Worm (Caenorhabditis elegans) whole organism, L4 larva: ENCODE results near the gene prx-5.
A peak's percentile ranks its signal among the peaks of the same experiment; 100 is the strongest.

Experiments
- F26F4.8 ChIP-seq: fragments of 200-800 bp; sonication (Bioruptor generic); conservative IDR thresholded peaks from 2 replicates; pipeline ENCODE4 v1.3.6; 2022; ENCODE audit warnings: missing genetic modification characterization, missing compliant biosample characterization
- F44E2.7 ChIP-seq: fragments of 200-800 bp; sonication (Bioruptor generic); IDR thresholded peaks from 2 replicates; pipeline ENCODE4 v2.1.2; 2022; ENCODE audit warnings: missing genetic modification characterization, missing compliant biosample characterization
- F49E8.2 ChIP-seq: sonication (generic microtip); optimal IDR thresholded peaks from 2 replicates; lab custom pipeline; 2016; ENCODE audit warnings: missing compliant biosample characterization, mild to moderate bottlenecking, missing genetic modification characterization, borderline replicate concordance
- R02D3.7 ChIP-seq: fragments of 150-350 bp; sonication (generic microtip); optimal IDR thresholded peaks from 3 replicates; lab custom pipeline; 2014; ENCODE audit warnings: missing biosample characterization, missing genetic modification characterization
- T26A8.4 ChIP-seq: fragments of 200-800 bp; sonication (Bioruptor generic); IDR thresholded peaks from 2 replicates; pipeline ENCODE4 v1.3.6; 2022; ENCODE audit warnings: missing genetic modification characterization, missing compliant biosample characterization
- Y48G9A.11 ChIP-seq: fragments of 200-800 bp; sonication (Bioruptor generic); IDR thresholded peaks from 2 replicates; pipeline ENCODE4 v1.3.6; 2022; ENCODE audit warnings: missing genetic modification reagents, missing genetic modification characterization, missing compliant biosample characterization
- Y5F2A.4 ChIP-seq: fragments of 200-800 bp; sonication (Bioruptor generic); optimal IDR thresholded peaks from 2 replicates; lab custom pipeline; 2018; ENCODE audit warnings: mild to moderate bottlenecking, missing genetic modification characterization, missing compliant biosample characterization
- aha-1 ChIP-seq: fragments of 150-350 bp; peaks from one replicate; lab custom pipeline; 2014; ENCODE audit warnings: missing biosample characterization, missing genetic modification characterization
- aly-2 ChIP-seq: sonication (generic microtip); optimal IDR thresholded peaks from 2 replicates; lab custom pipeline; 2018; ENCODE audit warnings: missing biosample characterization, missing genetic modification characterization
- attf-4 ChIP-seq: sonication (generic microtip); optimal IDR thresholded peaks from 3 replicates; lab custom pipeline; 2017; ENCODE audit warnings: missing biosample characterization, missing genetic modification characterization
- ceh-28 ChIP-seq: fragments of 150-350 bp; optimal IDR thresholded peaks from 2 replicates; lab custom pipeline; 2014; ENCODE audit warnings: missing biosample characterization, missing genetic modification reagents, missing genetic modification characterization
- ceh-62 ChIP-seq: sonication (generic microtip); optimal IDR thresholded peaks from 2 replicates; lab custom pipeline; 2017; ENCODE audit warnings: missing biosample characterization, missing genetic modification characterization
- ctbp-1 ChIP-seq: fragments of 200-800 bp; sonication (Bioruptor generic); IDR thresholded peaks from 2 replicates; pipeline ENCODE4 v1.3.6; 2022; ENCODE audit warnings: missing genetic modification reagents, missing genetic modification characterization, missing compliant biosample characterization
- dmd-8 ChIP-seq: fragments of 200-800 bp; sonication (Bioruptor generic); IDR thresholded peaks from 2 replicates; pipeline ENCODE4 v1.3.6; 2022; ENCODE audit warnings: missing genetic modification characterization, missing compliant biosample characterization
- dpl-1 ChIP-seq: fragments of 150-350 bp; optimal IDR thresholded peaks from 2 replicates; lab custom pipeline; 2014; ENCODE audit warnings: missing biosample characterization, missing genetic modification reagents, missing genetic modification characterization
- duxl-1 ChIP-seq: sonication (generic microtip); optimal IDR thresholded peaks from 2 replicates; lab custom pipeline; 2016; ENCODE audit warnings: mild to moderate bottlenecking, missing genetic modification characterization, moderate library complexity, missing compliant biosample characterization; ENCODE audit not compliant: poor library complexity
- egl-27 ChIP-seq: sonication (generic microtip); optimal IDR thresholded peaks from 3 replicates; lab custom pipeline; 2017; ENCODE audit warnings: missing biosample characterization, missing genetic modification reagents, missing genetic modification characterization
- egl-43 ChIP-seq: fragments of 200-800 bp; sonication (Bioruptor generic); IDR thresholded peaks from 2 replicates; pipeline ENCODE4 v1.3.6; 2022; ENCODE audit warnings: missing genetic modification reagents, missing genetic modification characterization, missing compliant biosample characterization
- fkh-10 ChIP-seq: fragments of 150-350 bp; optimal IDR thresholded peaks from 2 replicates; lab custom pipeline; 2014; ENCODE audit warnings: missing biosample characterization, missing genetic modification reagents, missing genetic modification characterization
- hlh-11 ChIP-seq: fragments of 200-800 bp; sonication (Bioruptor generic); optimal IDR thresholded peaks from 2 replicates; lab custom pipeline; 2018; ENCODE audit warnings: mild to moderate bottlenecking, missing genetic modification characterization, missing compliant biosample characterization
- hlh-30 ChIP-seq: sonication (generic microtip); optimal IDR thresholded peaks from 2 replicates; lab custom pipeline; 2017; ENCODE audit warnings: antibody characterized with exemption, mild to moderate bottlenecking, missing genetic modification characterization, missing compliant biosample characterization; ENCODE audit not compliant: insufficient read depth
- jun-1 ChIP-seq: fragments of 150-350 bp; optimal IDR thresholded peaks from 2 replicates; lab custom pipeline; 2014; ENCODE audit warnings: missing biosample characterization, missing genetic modification reagents, missing genetic modification characterization
- lim-7 ChIP-seq: fragments of 200-800 bp; sonication (Bioruptor generic); IDR thresholded peaks from 2 replicates; pipeline ENCODE4 v1.3.6; 2022; ENCODE audit warnings: missing genetic modification characterization, missing compliant biosample characterization
- lin-1 ChIP-seq: fragments of 200-800 bp; sonication (Bioruptor generic); IDR thresholded peaks from 2 replicates; pipeline ENCODE4 v1.3.6; 2022; ENCODE audit warnings: missing genetic modification reagents, missing genetic modification characterization, missing compliant biosample characterization
- lin-13 ChIP-seq: fragments of 150-350 bp; optimal IDR thresholded peaks from 2 replicates; lab custom pipeline; 2014; ENCODE audit warnings: missing biosample characterization, missing genetic modification reagents, missing genetic modification characterization
- lin-15B ChIP-seq: fragments of 150-350 bp; sonication (generic microtip); optimal IDR thresholded peaks from 3 replicates; lab custom pipeline; 2014; ENCODE audit warnings: missing biosample characterization, missing genetic modification characterization
- lin-38 ChIP-seq: fragments of 200-800 bp; sonication (Bioruptor generic); IDR thresholded peaks from 2 replicates; pipeline ENCODE4 v1.3.6; 2022; ENCODE audit warnings: missing genetic modification reagents, missing genetic modification characterization, missing compliant biosample characterization
- lin-39 ChIP-seq: fragments of 150-350 bp; optimal IDR thresholded peaks from 2 replicates; lab custom pipeline; 2014; ENCODE audit warnings: missing biosample characterization, missing genetic modification reagents, missing genetic modification characterization
- lir-3 ChIP-seq: sonication (generic microtip); optimal IDR thresholded peaks from 2 replicates; lab custom pipeline; 2016; ENCODE audit warnings: mild to moderate bottlenecking, missing genetic modification characterization, missing compliant biosample characterization
- madf-9 ChIP-seq: fragments of 200-800 bp; sonication (Bioruptor generic); conservative IDR thresholded peaks from 2 replicates; pipeline ENCODE4 v1.3.6; 2022; ENCODE audit warnings: missing genetic modification reagents, missing genetic modification characterization, missing compliant biosample characterization
- mdl-1 ChIP-seq, 2 experiments: fragments of 150-350 bp in 1 of 2; sonication (generic microtip) in 1 of 2; optimal IDR thresholded peaks; 2 replicates each; lab custom pipeline; 2014 to 2017; ENCODE audit warnings: missing biosample characterization in 2 of 2, missing genetic modification characterization in 2 of 2
- mdt-29 ChIP-seq: fragments of 200-800 bp; sonication (Bioruptor generic); IDR thresholded peaks from 2 replicates; pipeline ENCODE4 v1.3.6; 2022; ENCODE audit warnings: missing genetic modification reagents, missing genetic modification characterization, missing compliant biosample characterization
- mep-1 ChIP-seq: fragments of 150-350 bp; sonication (generic microtip); optimal IDR thresholded peaks from 3 replicates; lab custom pipeline; 2014; ENCODE audit warnings: missing biosample characterization, missing genetic modification characterization
- mes-2 ChIP-seq: sonication (generic microtip); optimal IDR thresholded peaks from 2 replicates; lab custom pipeline; 2016; ENCODE audit warnings: missing genotype, mild to moderate bottlenecking, missing genetic modification characterization, missing compliant biosample characterization; ENCODE audit not compliant: poor library complexity, severe bottlenecking
- mxl-3 ChIP-seq: fragments of 200-800 bp; sonication (Bioruptor generic); optimal IDR thresholded peaks from 2 replicates; lab custom pipeline; 2018; ENCODE audit warnings: mild to moderate bottlenecking, missing genetic modification characterization, missing compliant biosample characterization
- nhr-10 ChIP-seq: fragments of 150-350 bp; optimal IDR thresholded peaks from 2 replicates; lab custom pipeline; 2014; ENCODE audit warnings: missing biosample characterization, missing genetic modification characterization
- nhr-102 ChIP-seq: sonication (generic microtip); optimal IDR thresholded peaks from 2 replicates; lab custom pipeline; 2016; ENCODE audit warnings: mild to moderate bottlenecking, missing genetic modification characterization, moderate library complexity, missing compliant biosample characterization
- nhr-11 ChIP-seq: fragments of 150-350 bp; optimal IDR thresholded peaks from 2 replicates; lab custom pipeline; 2014; ENCODE audit warnings: missing biosample characterization, missing genetic modification characterization
- nhr-41 ChIP-seq: fragments of 200-800 bp; sonication (Bioruptor generic); IDR thresholded peaks from 2 replicates; pipeline ENCODE4 v1.3.6; 2022; ENCODE audit warnings: missing genetic modification reagents, missing genetic modification characterization, missing compliant biosample characterization
- nhr-42 ChIP-seq: fragments of 200-800 bp; sonication (Bioruptor generic); IDR thresholded peaks from 2 replicates; pipeline ENCODE4 v1.3.6; 2022; ENCODE audit warnings: missing genetic modification characterization, missing compliant biosample characterization
- nhr-76 ChIP-seq: fragments of 150-350 bp; optimal IDR thresholded peaks from 2 replicates; lab custom pipeline; 2014; ENCODE audit warnings: missing biosample characterization, missing genetic modification characterization
- pha-4 ChIP-seq, 2 experiments: fragments of 150-350 bp in 1 of 2; fragments of 200-800 bp in 1 of 2; sonication (Bioruptor generic) in 1 of 2; IDR thresholded peaks in 1 of 2; optimal IDR thresholded peaks in 1 of 2; 2 replicates each; pipeline versions ENCODE4 v1.3.6 to Lab custom; 2014 to 2022; ENCODE audit warnings: missing genetic modification characterization in 2 of 2, missing genetic modification reagents in 2 of 2, missing biosample characterization in 1 of 2, missing compliant biosample characterization in 1 of 2
- php-3 ChIP-seq: fragments of 200-800 bp; sonication (Bioruptor generic); IDR thresholded peaks from 2 replicates; pipeline ENCODE4 v1.3.6; 2022; ENCODE audit warnings: missing genetic modification reagents, missing genetic modification characterization, missing compliant biosample characterization
- rbr-2 ChIP-seq: sonication (generic microtip); optimal IDR thresholded peaks from 2 replicates; lab custom pipeline; 2016; ENCODE audit warnings: missing genotype, missing genetic modification characterization, missing compliant biosample characterization
- set-16 ChIP-seq: fragments of 200-800 bp; sonication (Bioruptor generic); IDR thresholded peaks from 2 replicates; pipeline ENCODE4 v1.3.6; 2022; ENCODE audit warnings: missing genetic modification reagents, missing genetic modification characterization, missing compliant biosample characterization
- skn-1 ChIP-seq: fragments of 150-350 bp; optimal IDR thresholded peaks from 2 replicates; lab custom pipeline; 2014; ENCODE audit warnings: missing biosample characterization, missing genetic modification characterization
- unc-39 ChIP-seq: sonication (generic microtip); optimal IDR thresholded peaks from 2 replicates; lab custom pipeline; 2017; ENCODE audit warnings: missing biosample characterization, missing genetic modification characterization
- unc-62 ChIP-seq, 3 experiments: fragments of 150-350 bp in 1 of 3; sonication (generic microtip); optimal IDR thresholded peaks in 2 of 3; peaks in 1 of 3; 1 replicate in 1 of 3; 2 replicates in 2 of 3; lab custom pipeline; 2014 to 2017; ENCODE audit warnings: missing biosample characterization in 3 of 3, missing genetic modification characterization in 3 of 3, missing genetic modification reagents in 3 of 3, missing genotype in 1 of 3
- zip-11 ChIP-seq: fragments of 200-800 bp; sonication (Bioruptor generic); IDR thresholded peaks from 2 replicates; pipeline ENCODE4 v1.3.6; 2022; ENCODE audit warnings: missing genetic modification characterization, missing compliant biosample characterization

prx-5 gene

DNA sequence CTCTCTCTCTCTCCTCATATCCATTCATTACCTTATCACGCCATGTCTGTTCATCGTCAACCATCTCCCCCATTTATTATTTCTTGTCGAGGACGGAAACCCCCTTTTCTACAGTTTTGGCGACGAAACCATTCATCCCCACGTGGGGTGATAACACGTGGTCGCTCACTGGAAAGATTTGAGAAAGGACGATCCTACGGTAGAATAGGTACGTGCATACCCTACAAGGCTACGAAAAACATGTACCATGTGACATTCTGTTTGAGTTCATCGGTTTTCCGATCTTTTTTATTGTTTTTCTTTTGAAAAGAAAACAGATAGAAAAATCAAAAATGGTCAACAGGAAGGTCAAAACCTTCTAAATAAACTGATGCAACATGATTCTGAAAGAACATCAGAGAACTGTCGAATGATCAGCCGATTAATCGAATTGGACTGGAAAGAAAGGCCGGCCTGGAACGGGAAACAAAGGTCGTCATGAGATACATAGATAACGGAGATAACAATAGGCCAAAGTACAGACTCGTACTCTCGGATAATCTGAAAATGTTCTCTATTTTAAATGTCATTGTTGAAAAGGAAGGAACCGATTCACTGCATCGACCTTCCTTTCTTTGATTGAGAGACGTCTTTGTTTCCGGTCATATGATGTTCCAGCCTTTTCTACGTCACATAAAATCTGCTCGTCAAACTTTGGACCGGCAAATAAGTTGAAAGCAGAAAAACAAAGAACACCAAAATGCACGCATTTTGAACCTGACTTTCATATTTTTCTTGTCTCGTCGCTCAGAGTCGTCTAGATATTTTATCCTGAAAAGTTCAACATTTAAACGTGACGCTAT is 37.6 kb downstream of the prx-5 start:
- TF ChIP-seq T26A8.4 = no peak
- no peak for TF ChIP-seq F44E2.7 (GFP tag; lab: Robert Waterston, UW)
- peak; percentile 85 for TF ChIP-seq hlh-30
- TF ChIP-seq zip-11 (GFP tag; lab: Robert Waterston, UW) = no peak
- TF ChIP-seq lin-1 = peak; percentile 74
- TF ChIP-seq fkh-10 (GFP tag; lab: Kevin White, UChicago) = no peak
- no peak for TF ChIP-seq attf-4 (tag; lab: Kevin White, UChicago)
- TF ChIP-seq lin-39 (tag; lab: Kevin White, UChicago) = no peak
- no peak for TF ChIP-seq unc-39 (tag; lab: Kevin White, UChicago)
- TF ChIP-seq nhr-76 (tag; lab: Kevin White, UChicago) = no peak
- no peak for TF ChIP-seq Y48G9A.11
- TF ChIP-seq aha-1 (tag; lab: Kevin White, UChicago) = peak; percentile 99
- TF ChIP-seq ceh-62 (tag; lab: Kevin White, UChicago) = no peak
- TF ChIP-seq mes-2 (tag; lab: Kevin White, UChicago) = peak; percentile 15
- no peak for TF ChIP-seq egl-43 (GFP tag; lab: Robert Waterston, UW)
- TF ChIP-seq jun-1 (tag; lab: Kevin White, UChicago) = no peak
- peak; percentile 59 for TF ChIP-seq php-3 (GFP tag; lab: Robert Waterston, UW)
- peak in 1 of 2 experiments; percentile 99 for TF ChIP-seq unc-62 (GFP tag; optimal IDR thresholded peaks at IDR 0.05 in 1 of 2; lab: Kevin White, UChicago)
- no peak for TF ChIP-seq unc-62 (tag; optimal IDR thresholded peaks at IDR 0.05; lab: Kevin White, UChicago)
- peak; percentile 34 for TF ChIP-seq mep-1 (tag; lab: Kevin White, UChicago)
- TF ChIP-seq ctbp-1 (GFP tag; lab: Robert Waterston, UW) = no peak
- no peak for TF ChIP-seq set-16 (GFP tag; lab: Robert Waterston, UW)
- TF ChIP-seq mdl-1 (tag; optimal IDR thresholded peaks at IDR 0.05; lab: Kevin White, UChicago) = peak; percentile 91 to 92
- TF ChIP-seq F26F4.8 = no peak
- no peak for TF ChIP-seq lim-7 (GFP tag; lab: Robert Waterston, UW)
- TF ChIP-seq pha-4 (GFP tag; IDR thresholded peaks at IDR 0.05; lab: Robert Waterston, UW) = peak; percentile 49; the same call in 1 of the 2 replicates
- no peak for TF ChIP-seq pha-4 (tag; optimal IDR thresholded peaks at IDR 0.05; lab: Kevin White, UChicago)
- peak; percentile 62; the same call in 1 of the 2 replicates for TF ChIP-seq mdt-29
- TF ChIP-seq madf-9 = no peak
- no peak for TF ChIP-seq dmd-8
- no peak for TF ChIP-seq aly-2
- TF ChIP-seq nhr-102 = peak; percentile 58
- no peak for TF ChIP-seq nhr-41
- TF ChIP-seq skn-1 = no peak
- no peak for TF ChIP-seq duxl-1
- peak; percentile 80 for TF ChIP-seq hlh-11 (tag; lab: Kevin White, UChicago)
- peak; percentile 1 for TF ChIP-seq rbr-2
- no peak for TF ChIP-seq R02D3.7 (tag; lab: Kevin White, UChicago)
- no peak for TF ChIP-seq egl-27 (tag; lab: Kevin White, UChicago)
- TF ChIP-seq ceh-28 (tag; lab: Kevin White, UChicago) = no peak
- no peak for TF ChIP-seq F49E8.2
- TF ChIP-seq nhr-42 (GFP tag; lab: Robert Waterston, UW) = no peak
- TF ChIP-seq dpl-1 (GFP tag; lab: Kevin White, UChicago) = peak; percentile 20
- peak; percentile 97 for TF ChIP-seq nhr-11 (tag; lab: Kevin White, UChicago)
- TF ChIP-seq Y5F2A.4 = no peak
- TF ChIP-seq nhr-10 (tag; lab: Kevin White, UChicago) = no peak
- peak; percentile 15 for TF ChIP-seq lin-13 (GFP tag; lab: Kevin White, UChicago)
- TF ChIP-seq lir-3 (tag; lab: Kevin White, UChicago) = no peak
- peak; percentile 94 for TF ChIP-seq mxl-3 (GFP tag; lab: Kevin White, UChicago)
- no peak for TF ChIP-seq lin-38 (GFP tag; lab: Robert Waterston, UW)
- TF ChIP-seq lin-15B (tag; lab: Kevin White, UChicago) = no peak
